Worm (Caenorhabditis elegans) whole organism, early embryonic: Measurements from ENCODE around the gene cec-5.
A peak's percentile ranks its signal among the peaks of the same experiment; 100 is the strongest.

Experiments
- B0310.2 ChIP-seq: sonication (generic microtip); optimal IDR thresholded peaks from 2 replicates; lab custom pipeline; 2016; ENCODE audit warnings: mild to moderate bottlenecking, missing genetic modification characterization, missing compliant biosample characterization
- F13C5.2 ChIP-seq: sonication (generic microtip); optimal IDR thresholded peaks from 2 replicates; lab custom pipeline; 2017; ENCODE audit warnings: mild to moderate bottlenecking, missing genetic modification characterization, inconsistent platforms, missing compliant biosample characterization
- aly-1 ChIP-seq: sonication (generic microtip); optimal IDR thresholded peaks from 2 replicates; lab custom pipeline; 2016; ENCODE audit warnings: missing genetic modification characterization, missing compliant biosample characterization
- ama-1 ChIP-seq: fragments of 150-350 bp; optimal IDR thresholded peaks from 2 replicates; lab custom pipeline; 2014
- ceh-13 ChIP-seq: fragments of 200-800 bp; sonication (Bioruptor generic); optimal IDR thresholded peaks from 2 replicates; lab custom pipeline; 2018; ENCODE audit warnings: mild to moderate bottlenecking, missing genetic modification characterization, missing compliant biosample characterization
- ceh-36 ChIP-seq: sonication (generic microtip); optimal IDR thresholded peaks from 2 replicates; lab custom pipeline; 2016; ENCODE audit warnings: missing genetic modification characterization, inconsistent platforms, missing compliant biosample characterization
- ets-7 ChIP-seq: sonication (generic microtip); optimal IDR thresholded peaks from 2 replicates; lab custom pipeline; 2016; ENCODE audit warnings: missing genotype, missing genetic modification characterization, missing compliant biosample characterization
- flt-1 ChIP-seq: fragments of 200-800 bp; sonication (Bioruptor generic); IDR thresholded peaks from 2 replicates; pipeline ENCODE4 v1.3.6; 2022; ENCODE audit warnings: missing genetic modification characterization, missing compliant biosample characterization
- hmbx-1 ChIP-seq: sonication (generic microtip); optimal IDR thresholded peaks from 2 replicates; lab custom pipeline; 2016; ENCODE audit warnings: mild to moderate bottlenecking, missing genetic modification characterization, missing compliant biosample characterization
- hmg-4 ChIP-seq: fragments of 200-800 bp; sonication (Bioruptor generic); optimal IDR thresholded peaks from 2 replicates; lab custom pipeline; 2018; ENCODE audit warnings: mild to moderate bottlenecking, missing genetic modification characterization, missing compliant biosample characterization
- hnd-1 ChIP-seq: sonication (generic microtip); optimal IDR thresholded peaks from 2 replicates; lab custom pipeline; 2016; ENCODE audit warnings: missing genetic modification characterization, missing compliant biosample characterization
- pes-1 ChIP-seq: fragments of 200-800 bp; sonication (Bioruptor generic); IDR thresholded peaks from 2 replicates; pipeline ENCODE4 v1.3.6; 2022; ENCODE audit warnings: missing genetic modification reagents, missing genetic modification characterization, missing compliant biosample characterization
- scrt-1 ChIP-seq: fragments of 200-800 bp; sonication (Bioruptor generic); IDR thresholded peaks from 2 replicates; pipeline ENCODE4 v1.3.6; 2022; ENCODE audit warnings: missing genetic modification characterization, missing compliant biosample characterization
- sea-1 ChIP-seq: fragments of 200-800 bp; sonication (Bioruptor generic); conservative IDR thresholded peaks from 2 replicates; pipeline ENCODE4 v1.3.6; 2022; ENCODE audit warnings: missing genetic modification characterization, missing compliant biosample characterization
- tbx-11 ChIP-seq: fragments of 200-800 bp; sonication (Bioruptor generic); IDR thresholded peaks from 2 replicates; pipeline ENCODE4 v1.3.6; 2022; ENCODE audit warnings: missing genetic modification characterization, missing compliant biosample characterization
- tbx-37 ChIP-seq: fragments of 200-800 bp; sonication (Bioruptor generic); conservative IDR thresholded peaks from 2 replicates; pipeline ENCODE4 v1.3.6; 2022; ENCODE audit warnings: missing genetic modification reagents, missing genetic modification characterization, missing compliant biosample characterization
- tra-4 ChIP-seq: sonication (generic microtip); optimal IDR thresholded peaks from 2 replicates; lab custom pipeline; 2017; ENCODE audit warnings: missing genetic modification characterization, missing compliant biosample characterization

Gene cec-5

ce11 chrIV:7605413-7605812 is 25.5 kb upstream of the cec-5 start:
- TF ChIP-seq aly-1 (tag; lab: Kevin White, UChicago) (no peak), ama-1 (lab: Kevin White, UChicago) (no peak), tbx-37 (GFP tag; lab: Robert Waterston, UW) (no peak), pes-1 (GFP tag; lab: Robert Waterston, UW) (no peak), sea-1 (GFP tag; lab: Robert Waterston, UW) (no peak), tbx-11 (GFP tag; lab: Robert Waterston, UW) (no peak), flt-1 (no peak), hmbx-1 (tag; lab: Kevin White, UChicago) (no peak), B0310.2 (tag; lab: Kevin White, UChicago) (no peak), tra-4 (tag; lab: Kevin White, UChicago) (no peak), hnd-1 (tag; lab: Kevin White, UChicago) (no peak), ceh-36 (tag; lab: Kevin White, UChicago) (no peak), scrt-1 (GFP tag; lab: Robert Waterston, UW) (no peak), ets-7 (tag; lab: Kevin White, UChicago) (no peak), hmg-4 (GFP tag; lab: Kevin White, UChicago) (no peak), ceh-13 (GFP tag; lab: Kevin White, UChicago) (no peak), F13C5.2 (tag; lab: Kevin White, UChicago) (no peak)

ce11 chrIV:7588631-7589030 is 8.7 kb upstream of the cec-5 start, which contains the start of gene cla-1:
Gene cla-1, plus strand, starts transcription at chrIV:7588931.
- TF ChIP-seq F13C5.2 (tag; lab: Kevin White, UChicago) = no peak
- TF ChIP-seq hmg-4 (GFP tag; lab: Kevin White, UChicago) = no peak
- no peak for TF ChIP-seq tra-4 (tag; lab: Kevin White, UChicago)
- no peak for TF ChIP-seq flt-1
- no peak for TF ChIP-seq hnd-1 (tag; lab: Kevin White, UChicago)
- no peak for TF ChIP-seq tbx-37 (GFP tag; lab: Robert Waterston, UW)
- TF ChIP-seq ceh-13 (GFP tag; lab: Kevin White, UChicago) = no peak

ce11 chrIV:7586972-7587371 is 7.1 kb upstream of the cec-5 start:
- no peak for TF ChIP-seq flt-1
- no peak for TF ChIP-seq pes-1 (GFP tag; lab: Robert Waterston, UW)
- TF ChIP-seq tra-4 (tag; lab: Kevin White, UChicago) = no peak
- no peak for TF ChIP-seq ama-1 (lab: Kevin White, UChicago)
- TF ChIP-seq F13C5.2 (tag; lab: Kevin White, UChicago) = no peak
- no peak for TF ChIP-seq scrt-1 (GFP tag; lab: Robert Waterston, UW)
- no peak for TF ChIP-seq ceh-13 (GFP tag; lab: Kevin White, UChicago)
- TF ChIP-seq ets-7 (tag; lab: Kevin White, UChicago) = no peak
- no peak for TF ChIP-seq ceh-36 (tag; lab: Kevin White, UChicago)
- TF ChIP-seq tbx-11 (GFP tag; lab: Robert Waterston, UW) = no peak

ce11 chrIV:7585273-7585882 is 5.5 kb upstream of the cec-5 start:
- TF ChIP-seq sea-1 (GFP tag; lab: Robert Waterston, UW) = no peak
- TF ChIP-seq tbx-11 (GFP tag; lab: Robert Waterston, UW) = no peak
- TF ChIP-seq ceh-36 (tag; lab: Kevin White, UChicago) = no peak
- no peak for TF ChIP-seq hnd-1 (tag; lab: Kevin White, UChicago)
- TF ChIP-seq hmbx-1 (tag; lab: Kevin White, UChicago) = no peak
- TF ChIP-seq hmg-4 (GFP tag; lab: Kevin White, UChicago) = no peak
- TF ChIP-seq ets-7 (tag; lab: Kevin White, UChicago) = no peak
- no peak for TF ChIP-seq tra-4 (tag; lab: Kevin White, UChicago)

ce11 chrIV:7578281-7578680 is 1.6 kb downstream of the cec-5 start, which contains the start of gene F32E10.5:
Gene F32E10.5, minus strand, starts transcription at chrIV:7578381.
- no peak for TF ChIP-seq ama-1 (lab: Kevin White, UChicago)
- TF ChIP-seq tbx-37 (GFP tag; lab: Robert Waterston, UW) = no peak
- TF ChIP-seq scrt-1 (GFP tag; lab: Robert Waterston, UW) = no peak
- no peak for TF ChIP-seq tra-4 (tag; lab: Kevin White, UChicago)
- TF ChIP-seq hmg-4 (GFP tag; lab: Kevin White, UChicago) = no peak
- no peak for TF ChIP-seq ceh-36 (tag; lab: Kevin White, UChicago)
- TF ChIP-seq hmbx-1 (tag; lab: Kevin White, UChicago) = no peak
- no peak for TF ChIP-seq aly-1 (tag; lab: Kevin White, UChicago)
- TF ChIP-seq flt-1 = no peak
- no peak for TF ChIP-seq hnd-1 (tag; lab: Kevin White, UChicago)
- no peak for TF ChIP-seq F13C5.2 (tag; lab: Kevin White, UChicago)
- no peak for TF ChIP-seq ets-7 (tag; lab: Kevin White, UChicago)
- TF ChIP-seq B0310.2 (tag; lab: Kevin White, UChicago) = no peak
- no peak for TF ChIP-seq ceh-13 (GFP tag; lab: Kevin White, UChicago)
- no peak for TF ChIP-seq tbx-11 (GFP tag; lab: Robert Waterston, UW)
- TF ChIP-seq sea-1 (GFP tag; lab: Robert Waterston, UW) = no peak
- no peak for TF ChIP-seq pes-1 (GFP tag; lab: Robert Waterston, UW)

ce11 chrIV:7575147-7575768 is 4.7 kb downstream of the cec-5 start, which contains the start of gene cec-4:
Gene cec-4, plus strand, starts transcription at chrIV:7575718.
- TF ChIP-seq pes-1 (GFP tag; lab: Robert Waterston, UW) (no peak), ama-1 (lab: Kevin White, UChicago) (peak; percentile 52)

- peak; percentile 99 for TF ChIP-seq hmg-4 (GFP tag; lab: Kevin White, UChicago)
- peak; percentile 95 for TF ChIP-seq scrt-1 (GFP tag; lab: Robert Waterston, UW)
- peak; percentile 95 for TF ChIP-seq aly-1 (tag; lab: Kevin White, UChicago)
- TF ChIP-seq ceh-13 (GFP tag; lab: Kevin White, UChicago) = peak; percentile 87
- TF ChIP-seq B0310.2 (tag; lab: Kevin White, UChicago) = peak; percentile 94
- TF ChIP-seq tbx-37 (GFP tag; lab: Robert Waterston, UW) = peak; percentile 97
- peak; percentile 97 for TF ChIP-seq flt-1
- TF ChIP-seq hnd-1 (tag; lab: Kevin White, UChicago) = peak; percentile 96
- peak; percentile 97 for TF ChIP-seq sea-1 (GFP tag; lab: Robert Waterston, UW)
- peak; percentile 5 for TF ChIP-seq ama-1 (lab: Kevin White, UChicago)
- TF ChIP-seq pes-1 (GFP tag; lab: Robert Waterston, UW) = peak; percentile 96
- TF ChIP-seq ceh-36 (tag; lab: Kevin White, UChicago) = peak; percentile 96
- TF ChIP-seq ets-7 (tag; lab: Kevin White, UChicago) = peak; percentile 90
- peak; percentile 92 for TF ChIP-seq tbx-11 (GFP tag; lab: Robert Waterston, UW)
- TF ChIP-seq tra-4 (tag; lab: Kevin White, UChicago) = peak; percentile 96
- peak; percentile 84 for TF ChIP-seq hmbx-1 (tag; lab: Kevin White, UChicago)
- peak; percentile 95 for TF ChIP-seq F13C5.2 (tag; lab: Kevin White, UChicago)
Measured at ce11 chrIV:7573944-7574343, 6.0 kb downstream of the cec-5 start.
